Worm (Caenorhabditis elegans) whole organism, L2 larva: ENCODE results near the gene irld-9.

Experiments used
- F13H6.1 ChIP-seq: sonication (generic microtip); optimal IDR thresholded peaks from 2 replicates; lab custom pipeline; 2016; ENCODE audit warnings: missing genetic modification characterization, missing compliant biosample characterization
- R02D3.7 ChIP-seq: fragments of 150-350 bp; optimal IDR thresholded peaks from 2 replicates; lab custom pipeline; 2014; ENCODE audit warnings: missing biosample characterization, missing genetic modification characterization
- Y55F3AM.14 ChIP-seq: fragments of 200-800 bp; sonication (Bioruptor generic); optimal IDR thresholded peaks from 2 replicates; lab custom pipeline; 2018; ENCODE audit warnings: mild to moderate bottlenecking, missing genetic modification characterization, missing compliant biosample characterization
- ZK546.5 ChIP-seq: sonication (generic microtip); optimal IDR thresholded peaks from 2 replicates; lab custom pipeline; 2017; ENCODE audit warnings: missing biosample characterization, missing genetic modification characterization
- ama-1 ChIP-seq: fragments of 150-350 bp; optimal IDR thresholded peaks from 2 replicates; lab custom pipeline; 2018; ENCODE audit warnings: inconsistent platforms
- blmp-1 ChIP-seq: sonication (generic microtip); optimal IDR thresholded peaks from 2 replicates; lab custom pipeline; 2017; ENCODE audit warnings: missing genetic modification characterization, mild to moderate bottlenecking, missing compliant biosample characterization, antibody characterized with exemption, moderate library complexity; ENCODE audit not compliant: insufficient read depth
- ceh-16 ChIP-seq: fragments of 150-350 bp; optimal IDR thresholded peaks from 2 replicates; lab custom pipeline; 2014; ENCODE audit warnings: missing biosample characterization, missing genetic modification characterization
- ceh-82 ChIP-seq: fragments of 150-350 bp; optimal IDR thresholded peaks from 2 replicates; lab custom pipeline; 2014; ENCODE audit warnings: missing biosample characterization, missing genetic modification characterization
- crh-2 ChIP-seq: sonication (generic microtip); optimal IDR thresholded peaks from 2 replicates; lab custom pipeline; 2017; ENCODE audit warnings: missing biosample characterization, missing genetic modification characterization
- egl-27 ChIP-seq: sonication (generic microtip); optimal IDR thresholded peaks from 3 replicates; lab custom pipeline; 2017; ENCODE audit warnings: missing biosample characterization, missing genetic modification reagents, missing genetic modification characterization
- elt-1 ChIP-seq: fragments of 150-350 bp; optimal IDR thresholded peaks from 2 replicates; lab custom pipeline; 2014; ENCODE audit warnings: missing biosample characterization, missing genetic modification characterization
- elt-3 ChIP-seq: sonication (generic microtip); optimal IDR thresholded peaks from 2 replicates; lab custom pipeline; 2017; ENCODE audit warnings: missing biosample characterization, missing genetic modification characterization
- fos-1 ChIP-seq: fragments of 150-350 bp; optimal IDR thresholded peaks from 2 replicates; lab custom pipeline; 2014; ENCODE audit warnings: missing biosample characterization, missing genetic modification characterization
- gmeb-1 ChIP-seq: fragments of 150-350 bp; optimal IDR thresholded peaks from 2 replicates; lab custom pipeline; 2014; ENCODE audit warnings: missing biosample characterization, missing genetic modification characterization
- lin-11 ChIP-seq: fragments of 150-350 bp; sonication (generic microtip); optimal IDR thresholded peaks from 2 replicates; lab custom pipeline; 2014; ENCODE audit warnings: missing biosample characterization, missing genetic modification characterization, inconsistent platforms, mixed read lengths
- lin-13 ChIP-seq: fragments of 150-350 bp; optimal IDR thresholded peaks from 2 replicates; lab custom pipeline; 2014; ENCODE audit warnings: missing biosample characterization, missing genetic modification reagents, missing genetic modification characterization
- lin-39 ChIP-seq: fragments of 150-350 bp; optimal IDR thresholded peaks from 2 replicates; lab custom pipeline; 2014; ENCODE audit warnings: missing biosample characterization, missing genetic modification reagents, missing genetic modification characterization
- mab-5 ChIP-seq: fragments of 150-350 bp; optimal IDR thresholded peaks from 2 replicates; lab custom pipeline; 2014; ENCODE audit warnings: missing biosample characterization, missing genetic modification characterization
- nhr-10 ChIP-seq: sonication (generic microtip); optimal IDR thresholded peaks from 2 replicates; lab custom pipeline; 2017; ENCODE audit warnings: missing biosample characterization, missing genetic modification characterization
- nhr-11 ChIP-seq: fragments of 150-350 bp; optimal IDR thresholded peaks from 2 replicates; lab custom pipeline; 2014; ENCODE audit warnings: missing biosample characterization, missing genetic modification characterization
- nhr-12 ChIP-seq: fragments of 150-350 bp; optimal IDR thresholded peaks from 2 replicates; lab custom pipeline; 2014; ENCODE audit warnings: missing biosample characterization, missing genetic modification characterization
- nhr-129 ChIP-seq: fragments of 150-350 bp; optimal IDR thresholded peaks from 2 replicates; lab custom pipeline; 2014; ENCODE audit warnings: missing biosample characterization, missing genetic modification characterization
- nhr-21 ChIP-seq: fragments of 150-350 bp; optimal IDR thresholded peaks from 2 replicates; lab custom pipeline; 2014; ENCODE audit warnings: missing biosample characterization, missing genetic modification characterization
- nhr-23 ChIP-seq: fragments of 150-350 bp; optimal IDR thresholded peaks from 2 replicates; lab custom pipeline; 2014; ENCODE audit warnings: missing biosample characterization, missing genetic modification reagents, missing genetic modification characterization
- nhr-237 ChIP-seq: fragments of 150-350 bp; optimal IDR thresholded peaks from 2 replicates; lab custom pipeline; 2014; ENCODE audit warnings: missing biosample characterization, missing genetic modification characterization
- nhr-25 ChIP-seq: fragments of 150-350 bp; sonication (generic microtip); optimal IDR thresholded peaks from 3 replicates; lab custom pipeline; 2014; ENCODE audit warnings: missing biosample characterization, missing genetic modification characterization
- nhr-6 ChIP-seq: fragments of 150-350 bp; optimal IDR thresholded peaks from 2 replicates; lab custom pipeline; 2014; ENCODE audit warnings: missing biosample characterization, missing genetic modification characterization
- nhr-77 ChIP-seq: fragments of 150-350 bp; optimal IDR thresholded peaks from 2 replicates; lab custom pipeline; 2014; ENCODE audit warnings: missing biosample characterization, missing genetic modification characterization
- peb-1 ChIP-seq: fragments of 150-350 bp; optimal IDR thresholded peaks from 2 replicates; lab custom pipeline; 2014; ENCODE audit warnings: missing biosample characterization, missing genetic modification characterization
- sem-4 ChIP-seq: fragments of 150-350 bp; optimal IDR thresholded peaks from 2 replicates; lab custom pipeline; 2014; ENCODE audit warnings: missing biosample characterization, missing genetic modification reagents, missing genetic modification characterization
- skn-1 ChIP-seq: sonication (generic microtip); optimal IDR thresholded peaks from 2 replicates; lab custom pipeline; 2017; ENCODE audit warnings: missing biosample characterization, missing genetic modification characterization
- sma-3 ChIP-seq: sonication (generic microtip); optimal IDR thresholded peaks from 2 replicates; lab custom pipeline; 2016; ENCODE audit warnings: missing genetic modification reagents, missing genetic modification characterization, missing compliant biosample characterization
- sma-9 ChIP-seq, 2 experiments: fragments of 150-350 bp in 1 of 2; sonication (generic microtip) in 1 of 2; optimal IDR thresholded peaks; 2 replicates each; lab custom pipeline; 2014 to 2016; ENCODE audit warnings: missing genetic modification characterization in 2 of 2, mild to moderate bottlenecking in 1 of 2, missing biosample characterization in 1 of 2, missing compliant biosample characterization in 1 of 2, missing genetic modification reagents in 1 of 2, moderate library complexity in 1 of 2
- snpc-4 ChIP-seq: fragments of 150-350 bp; optimal IDR thresholded peaks from 2 replicates; lab custom pipeline; 2014; ENCODE audit warnings: missing biosample characterization, missing genetic modification characterization
- unc-55 ChIP-seq: fragments of 150-350 bp; sonication (generic microtip); optimal IDR thresholded peaks from 3 replicates; lab custom pipeline; 2014; ENCODE audit warnings: missing biosample characterization, missing genetic modification reagents, missing genetic modification characterization
- zag-1 ChIP-seq: fragments of 150-350 bp; optimal IDR thresholded peaks from 2 replicates; lab custom pipeline; 2014; ENCODE audit warnings: missing biosample characterization, missing genetic modification characterization
- ztf-1 ChIP-seq: fragments of 200-800 bp; sonication (Bioruptor generic); conservative IDR thresholded peaks from 2 replicates; pipeline ENCODE4 v1.3.6; 2022; ENCODE audit warnings: missing genetic modification characterization, missing compliant biosample characterization
- ztf-11 ChIP-seq: sonication (generic microtip); optimal IDR thresholded peaks from 2 replicates; lab custom pipeline; 2017; ENCODE audit warnings: missing biosample characterization, missing genetic modification characterization

The irld-9 gene

ce11 chrII:1703363-1703762 lies 35.4 kb downstream of the irld-9 start, which contains the start of gene fbxb-47 (continued):
- no peak for TF ChIP-seq blmp-1 (tag; lab: Kevin White, UChicago)

DNA sequence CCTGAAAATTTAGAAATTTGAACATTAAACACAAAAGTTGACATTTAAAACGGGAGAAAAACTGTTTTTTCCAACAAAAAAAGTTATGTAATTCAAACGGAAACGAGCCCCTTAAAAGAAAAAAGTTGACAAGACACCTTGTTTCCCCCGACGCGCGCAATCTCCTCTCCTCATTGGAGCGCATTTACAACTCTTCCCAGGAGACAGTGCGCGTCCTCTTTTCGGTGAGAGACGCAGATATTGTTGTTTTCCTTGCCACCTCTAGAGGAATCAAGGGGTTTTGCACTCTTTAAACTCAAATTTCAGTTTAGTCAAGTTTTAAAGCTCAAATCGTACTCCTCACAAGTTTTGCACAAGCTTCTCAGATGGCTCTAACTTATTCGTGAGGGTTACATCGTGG lies 42.9 kb downstream of the irld-9 start, which contains the start of gene F58E1.13:
Gene F58E1.13 (minus strand): TSS at position 12 of the 400 bp plus-strand sequence.
- TF ChIP-seq peb-1 (tag; lab: Kevin White, UChicago), result no peak
- TF ChIP-seq ZK546.5, result no peak
- no peak for TF ChIP-seq mab-5 (tag; lab: Kevin White, UChicago)
- TF ChIP-seq F13H6.1 (tag; lab: Kevin White, UChicago), result no peak
- TF ChIP-seq ztf-11 (tag; lab: Kevin White, UChicago), result no peak
- TF ChIP-seq lin-39 (tag; lab: Kevin White, UChicago), result no peak
- no peak for TF ChIP-seq sma-9 (GFP tag; optimal IDR thresholded peaks at IDR 0.05; lab: Kevin White, UChicago)
- TF ChIP-seq sma-9 (tag; optimal IDR thresholded peaks at IDR 0.05; lab: Kevin White, UChicago), result no peak
- no peak for TF ChIP-seq unc-55 (GFP tag; lab: Kevin White, UChicago)
- TF ChIP-seq nhr-129 (tag; lab: Kevin White, UChicago), result no peak
- TF ChIP-seq egl-27 (tag; lab: Kevin White, UChicago), result no peak
- no peak for TF ChIP-seq R02D3.7 (tag; lab: Kevin White, UChicago)
- no peak for TF ChIP-seq ceh-16 (tag; lab: Kevin White, UChicago)
- no peak for TF ChIP-seq skn-1

DNA sequence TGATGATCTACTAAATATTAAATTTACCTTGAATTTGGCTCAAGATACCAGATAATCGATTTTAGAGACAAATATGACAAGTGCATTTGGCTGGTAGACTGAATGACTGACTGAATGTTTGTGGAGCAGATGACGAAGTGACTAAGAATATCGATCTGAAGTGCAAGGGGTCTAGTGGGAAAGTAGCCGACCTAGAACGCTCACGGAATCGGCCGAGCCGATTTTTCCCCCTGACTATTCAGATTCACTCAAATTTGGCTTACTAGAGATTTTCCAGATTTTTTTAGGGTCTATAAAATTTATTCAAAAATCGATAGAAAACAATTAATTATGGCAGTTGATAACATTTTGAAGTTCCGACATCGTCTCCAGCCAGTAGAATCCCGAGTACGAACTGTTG lies 44.2 kb downstream of the irld-9 start, which contains the start of gene fbxc-26:
Gene fbxc-26 (minus strand): TSS at position 101 of the 400 bp plus-strand sequence.
- no peak for TF ChIP-seq Y55F3AM.14
- TF ChIP-seq mab-5 (tag; lab: Kevin White, UChicago), result no peak
- no peak for TF ChIP-seq nhr-25 (tag; lab: Kevin White, UChicago)
- no peak for TF ChIP-seq elt-3
- TF ChIP-seq nhr-6 (tag; lab: Kevin White, UChicago), result no peak
- TF ChIP-seq nhr-77, result no peak
- TF ChIP-seq ZK546.5, result no peak
- no peak for TF ChIP-seq snpc-4
- no peak for TF ChIP-seq gmeb-1
- TF ChIP-seq nhr-21, result no peak
- TF ChIP-seq nhr-11 (tag; lab: Kevin White, UChicago), result no peak
- TF ChIP-seq F13H6.1 (tag; lab: Kevin White, UChicago), result no peak
- TF ChIP-seq lin-13 (GFP tag; lab: Kevin White, UChicago), result no peak
- no peak for TF ChIP-seq blmp-1 (tag; lab: Kevin White, UChicago)
- TF ChIP-seq ceh-82 (tag; lab: Kevin White, UChicago), result no peak
- TF ChIP-seq sem-4 (tag; lab: Kevin White, UChicago), result no peak
- no peak for TF ChIP-seq zag-1 (tag; lab: Kevin White, UChicago)
- TF ChIP-seq nhr-12 (tag; lab: Kevin White, UChicago), result no peak
- no peak for TF ChIP-seq crh-2 (tag; lab: Kevin White, UChicago)

DNA sequence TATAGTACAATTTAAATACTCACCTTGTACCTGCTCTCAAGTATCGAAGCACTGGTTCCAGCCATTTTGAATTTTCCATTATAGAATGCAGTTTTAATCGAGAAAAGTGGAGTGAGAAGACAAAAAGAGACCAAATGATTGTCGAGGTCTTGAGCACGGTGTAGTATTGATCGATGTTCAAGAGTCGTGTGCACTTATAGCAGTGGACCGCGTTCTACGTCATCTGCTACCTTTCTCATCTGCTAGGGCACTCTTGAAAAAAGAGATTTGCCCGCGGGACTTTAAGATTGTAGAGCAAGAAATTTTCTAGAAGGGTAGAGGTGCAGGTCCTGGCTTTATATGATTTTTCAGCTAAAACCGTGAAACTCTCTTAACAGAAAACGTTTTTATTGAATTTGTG lies 45.9 kb downstream of the irld-9 start, which contains the start of gene fbxc-21:
Gene fbxc-21 (minus strand): TSS at position 101 of the 400 bp plus-strand sequence.
- no peak for TF ChIP-seq sem-4 (tag; lab: Kevin White, UChicago)
- no peak for TF ChIP-seq Y55F3AM.14
- TF ChIP-seq elt-1 (tag; lab: Kevin White, UChicago), result no peak
- no peak for TF ChIP-seq lin-39 (tag; lab: Kevin White, UChicago)
- TF ChIP-seq ama-1 (lab: Kevin White, UChicago), result no peak
- no peak for TF ChIP-seq lin-13 (GFP tag; lab: Kevin White, UChicago)
- TF ChIP-seq nhr-129 (tag; lab: Kevin White, UChicago), result no peak
- TF ChIP-seq nhr-10, result no peak
- TF ChIP-seq zag-1 (tag; lab: Kevin White, UChicago), result no peak
- no peak for TF ChIP-seq nhr-21
- no peak for TF ChIP-seq sma-3
- no peak for TF ChIP-seq nhr-11 (tag; lab: Kevin White, UChicago)
- no peak for TF ChIP-seq nhr-237 (tag; lab: Kevin White, UChicago)
- no peak for TF ChIP-seq elt-3
- TF ChIP-seq nhr-23 (tag; lab: Kevin White, UChicago), result no peak
- TF ChIP-seq lin-11 (tag; lab: Kevin White, UChicago), result no peak
- TF ChIP-seq blmp-1 (tag; lab: Kevin White, UChicago), result no peak
- no peak for TF ChIP-seq fos-1
- TF ChIP-seq nhr-77, result no peak
- no peak for TF ChIP-seq ztf-1 (GFP tag; lab: Robert Waterston, UW)
- TF ChIP-seq, all 48 proteins: peak for 0
